Worm (Caenorhabditis elegans): ENCODE data around the gene col-164.

DNA sequence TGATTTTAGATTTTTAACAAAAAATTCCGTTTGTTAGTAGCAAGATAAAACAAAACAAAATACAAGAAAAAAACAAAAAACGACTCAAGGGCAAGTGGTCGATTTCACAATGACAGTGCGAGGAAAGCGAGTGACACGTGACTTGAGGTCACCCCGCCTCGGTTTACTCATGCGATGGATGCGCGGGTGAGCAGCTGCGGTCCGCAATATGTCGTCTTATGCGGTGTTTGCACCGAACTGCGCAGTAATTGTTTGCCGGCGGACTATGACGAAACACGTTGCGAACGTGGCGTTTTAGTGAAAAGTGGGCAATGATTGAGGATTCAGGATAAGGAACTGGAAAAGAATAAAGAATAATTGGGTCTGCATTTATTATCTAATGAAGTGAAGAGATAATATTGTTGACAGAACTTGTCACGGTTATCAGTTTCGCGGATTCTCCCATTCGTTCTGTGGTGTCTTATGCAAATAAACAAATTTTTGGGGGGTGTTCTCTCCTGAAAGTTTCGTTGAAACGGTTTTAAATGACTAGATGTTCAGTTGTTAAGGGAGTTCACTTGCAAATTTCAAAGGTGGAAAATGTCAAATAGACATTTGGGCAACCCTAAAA, 21.8 kb upstream of the col-164 start:
- TF ChIP-seq lin-15B (tag; optimal IDR thresholded peaks at IDR 0.05) (peak; percentile 22), nhr-76 (tag; optimal IDR thresholded peaks at IDR 0.05) (no peak), egl-13 (tag; optimal IDR thresholded peaks at IDR 0.05) (peak; percentile 63)
